Fruit fly (Drosophila melanogaster) whole organism, embryonic: ENCODE measurements around the gene CG31922.

Source experiments
- Ada2b ChIP-seq: fragments of 200-800 bp; sonication (Bioruptor generic); IDR thresholded peaks from 2 replicates; pipeline ENCODE4 v1.3.6; 2022; ENCODE audit warnings: missing biosample characterization, missing genetic modification characterization
- Aef1 ChIP-seq: fragments of 200-800 bp; sonication (Bioruptor generic); IDR thresholded peaks from 3 replicates; pipeline ENCODE4 v1.3.6; 2022; ENCODE audit warnings: missing biosample characterization, missing genetic modification characterization
- Antp ChIP-seq: fragments of 200-800 bp; sonication (Bioruptor generic); optimal IDR thresholded peaks from 3 replicates; lab custom pipeline; 2016; ENCODE audit warnings: missing biosample characterization, missing genetic modification characterization
- Atf6 ChIP-seq: fragments of 200-800 bp; sonication (Bioruptor generic); IDR thresholded peaks from 2 replicates; pipeline ENCODE4 v1.3.6; 2022; ENCODE audit warnings: missing biosample characterization, missing genetic modification characterization
- B-H2 ChIP-seq: fragments of 200-800 bp; sonication (Bioruptor generic); optimal IDR thresholded peaks from 2 replicates; lab custom pipeline; 2018; ENCODE audit warnings: missing biosample characterization, mild to moderate bottlenecking, missing genetic modification characterization
- Bteb2 ChIP-seq: fragments of 200-800 bp; sonication (Bioruptor generic); optimal IDR thresholded peaks from 2 replicates; lab custom pipeline; 2016; ENCODE audit warnings: missing biosample characterization, missing genetic modification characterization
- CG11504 ChIP-seq: fragments of 200-800 bp; sonication (Bioruptor generic); optimal IDR thresholded peaks from 3 replicates; lab custom pipeline; 2019; ENCODE audit warnings: missing biosample characterization, mild to moderate bottlenecking, missing genetic modification characterization, moderate library complexity
- CG11723 ChIP-seq: fragments of 200-800 bp; sonication (Bioruptor generic); optimal IDR thresholded peaks from 2 replicates; lab custom pipeline; 2017; ENCODE audit warnings: missing biosample characterization, mild to moderate bottlenecking, missing genetic modification characterization
- CG12299 ChIP-seq: fragments of 200-800 bp; sonication (Bioruptor generic); optimal IDR thresholded peaks from 2 replicates; lab custom pipeline; 2018; ENCODE audit warnings: missing biosample characterization, mild to moderate bottlenecking, missing genetic modification characterization
- CG12744 ChIP-seq: fragments of 200-800 bp; sonication (Bioruptor generic); optimal IDR thresholded peaks from 2 replicates; lab custom pipeline; 2016; ENCODE audit warnings: missing biosample characterization, missing genetic modification characterization
- CG13624 ChIP-seq: fragments of 200-800 bp; sonication (Bioruptor generic); optimal IDR thresholded peaks from 2 replicates; lab custom pipeline; 2016; ENCODE audit warnings: missing biosample characterization, missing genetic modification characterization
- CG1529 ChIP-seq: fragments of 200-800 bp; sonication (Bioruptor generic); optimal IDR thresholded peaks from 3 replicates; lab custom pipeline; 2018; ENCODE audit warnings: missing biosample characterization, missing genetic modification characterization
- CG1602 ChIP-seq: fragments of 200-800 bp; sonication (Bioruptor generic); optimal IDR thresholded peaks from 3 replicates; lab custom pipeline; 2016; ENCODE audit warnings: missing biosample characterization, missing genetic modification characterization
- CG1603 ChIP-seq: fragments of 200-800 bp; sonication (Bioruptor generic); optimal IDR thresholded peaks from 2 replicates; lab custom pipeline; 2019; ENCODE audit warnings: missing biosample characterization, mild to moderate bottlenecking, missing genetic modification characterization, moderate library complexity
- CG16779 ChIP-seq: fragments of 200-800 bp; sonication (Bioruptor generic); IDR thresholded peaks from 2 replicates; pipeline ENCODE4 v1.3.6; 2022; ENCODE audit warnings: missing biosample characterization, missing genetic modification characterization
- CG18764 ChIP-seq: fragments of 200-800 bp; sonication (Bioruptor generic); optimal IDR thresholded peaks from 3 replicates; lab custom pipeline; 2016; ENCODE audit warnings: missing biosample characterization, missing genetic modification characterization
- CG30403 ChIP-seq: fragments of 200-800 bp; sonication (Bioruptor generic); optimal IDR thresholded peaks from 3 replicates; lab custom pipeline; 2016; ENCODE audit warnings: missing biosample characterization, missing genetic modification characterization
- CG31388 ChIP-seq: fragments of 200-800 bp; sonication (Bioruptor generic); optimal IDR thresholded peaks from 2 replicates; lab custom pipeline; 2016; ENCODE audit warnings: missing biosample characterization, missing genetic modification characterization
- CG32532 ChIP-seq: fragments of 200-800 bp; sonication (Bioruptor generic); IDR thresholded peaks from 2 replicates; pipeline ENCODE4 v1.3.6; 2022; ENCODE audit warnings: missing biosample characterization, missing genetic modification characterization
- CG32772 ChIP-seq: fragments of 200-800 bp; sonication (Bioruptor generic); IDR thresholded peaks from 2 replicates; pipeline ENCODE4 v1.3.6; 2022; ENCODE audit warnings: missing biosample characterization, missing genetic modification characterization
- CG33213 ChIP-seq: fragments of 200-800 bp; sonication (Bioruptor generic); optimal IDR thresholded peaks from 3 replicates; lab custom pipeline; 2016; ENCODE audit warnings: missing biosample characterization, missing genetic modification characterization
- CG3847 ChIP-seq: fragments of 200-800 bp; sonication (Bioruptor generic); IDR thresholded peaks from 2 replicates; pipeline ENCODE4 v1.3.6; 2022; ENCODE audit warnings: missing biosample characterization, missing genetic modification characterization
- CG4404 ChIP-seq: fragments of 200-800 bp; sonication (Bioruptor generic); IDR thresholded peaks from 2 replicates; pipeline ENCODE4 v1.3.6; 2022; ENCODE audit warnings: missing biosample characterization, missing genetic modification characterization
- CG4617 ChIP-seq: fragments of 200-800 bp; sonication (Bioruptor generic); optimal IDR thresholded peaks from 3 replicates; lab custom pipeline; 2016; ENCODE audit warnings: missing biosample characterization, missing genetic modification characterization, borderline replicate concordance
- CG5180 ChIP-seq: fragments of 200-800 bp; sonication (Bioruptor generic); optimal IDR thresholded peaks from 3 replicates; lab custom pipeline; 2017; ENCODE audit warnings: missing biosample characterization, missing genetic modification characterization, mild to moderate bottlenecking, moderate library complexity, missing genetic modification reagents
- CG6272 ChIP-seq: fragments of 200-800 bp; sonication (Bioruptor generic); IDR thresholded peaks from 2 replicates; pipeline ENCODE4 v1.3.6; 2022; ENCODE audit warnings: missing biosample characterization, missing genetic modification characterization
- CG6791 ChIP-seq: fragments of 200-800 bp; sonication (Bioruptor generic); IDR thresholded peaks from 3 replicates; pipeline ENCODE4 v1.3.6; 2022; ENCODE audit warnings: missing biosample characterization, missing genetic modification characterization; ENCODE audit not compliant: partially characterized antibody
- CG7745 ChIP-seq: fragments of 200-800 bp; sonication (Bioruptor generic); optimal IDR thresholded peaks from 2 replicates; lab custom pipeline; 2018; ENCODE audit warnings: missing biosample characterization, mild to moderate bottlenecking, missing genetic modification characterization, moderate library complexity
- CG7928 ChIP-seq: fragments of 200-800 bp; sonication (Bioruptor generic); optimal IDR thresholded peaks from 2 replicates; lab custom pipeline; 2017; ENCODE audit warnings: missing biosample characterization, mild to moderate bottlenecking, missing genetic modification characterization
- CG8281 ChIP-seq: fragments of 200-800 bp; sonication (Bioruptor generic); optimal IDR thresholded peaks from 2 replicates; lab custom pipeline; 2018; ENCODE audit warnings: missing biosample characterization, mild to moderate bottlenecking, missing genetic modification characterization, moderate library complexity
- CG8765 ChIP-seq: fragments of 200-800 bp; sonication (Bioruptor generic); IDR thresholded peaks from 2 replicates; pipeline ENCODE4 v1.3.6; 2022; ENCODE audit warnings: missing biosample characterization, missing genetic modification characterization
- CG8924 ChIP-seq: fragments of 200-800 bp; optimal IDR thresholded peaks from 3 replicates; lab custom pipeline; 2019; ENCODE audit warnings: missing biosample characterization, mild to moderate bottlenecking, missing genetic modification characterization, moderate library complexity
- Ets65A ChIP-seq: fragments of 200-800 bp; sonication (Bioruptor generic); peaks from one replicate; lab custom pipeline; 2016; ENCODE audit warnings: missing biosample characterization, missing genetic modification characterization
- Gsc ChIP-seq: fragments of 200-800 bp; sonication (Bioruptor generic); IDR thresholded peaks from 2 replicates; pipeline ENCODE4 v1.3.6; 2022; ENCODE audit warnings: missing biosample characterization, missing genetic modification characterization
- MBD-R2 ChIP-seq: fragments of 200-800 bp; sonication (Bioruptor generic); IDR thresholded peaks from 2 replicates; pipeline ENCODE4 v1.3.6; 2022; ENCODE audit warnings: missing biosample characterization, missing genetic modification characterization
- PHDP ChIP-seq: fragments of 200-800 bp; sonication (Bioruptor generic); optimal IDR thresholded peaks from 3 replicates; lab custom pipeline; 2018; ENCODE audit warnings: missing biosample characterization, mild to moderate bottlenecking, missing genetic modification characterization, moderate library complexity
- Ravus ChIP-seq: fragments of 200-800 bp; sonication (Bioruptor generic); IDR thresholded peaks from 2 replicates; pipeline ENCODE4 v1.3.6; 2022; ENCODE audit warnings: missing biosample characterization, missing genetic modification characterization
- Ssrp ChIP-seq: fragments of 200-800 bp; sonication (Bioruptor generic); optimal IDR thresholded peaks from 2 replicates; lab custom pipeline; 2018; ENCODE audit warnings: missing biosample characterization, mild to moderate bottlenecking, missing genetic modification characterization, moderate library complexity
- abd-A ChIP-seq: fragments of 200-800 bp; sonication (Bioruptor generic); optimal IDR thresholded peaks from 3 replicates; lab custom pipeline; 2019; ENCODE audit warnings: missing biosample characterization, mild to moderate bottlenecking, missing genetic modification characterization, moderate library complexity
- bab2 ChIP-seq: fragments of 200-800 bp; sonication (Bioruptor generic); optimal IDR thresholded peaks from 2 replicates; lab custom pipeline; 2016; ENCODE audit warnings: missing biosample characterization, missing genetic modification characterization
- gro ChIP-seq: fragments of 200-800 bp; sonication (Bioruptor generic); optimal IDR thresholded peaks from 2 replicates; lab custom pipeline; 2016; ENCODE audit warnings: missing biosample characterization, missing genetic modification characterization
- her ChIP-seq: fragments of 200-800 bp; sonication (Bioruptor generic); optimal IDR thresholded peaks from 2 replicates; lab custom pipeline; 2016; ENCODE audit warnings: missing biosample characterization, missing genetic modification characterization
- inv ChIP-seq: fragments of 200-800 bp; sonication (Bioruptor generic); IDR thresholded peaks from 2 replicates; pipeline ENCODE4 v1.3.6; 2022; ENCODE audit warnings: missing biosample characterization, missing genetic modification characterization; ENCODE audit not compliant: partially characterized antibody
- jing ChIP-seq: fragments of 200-800 bp; sonication (Bioruptor generic); optimal IDR thresholded peaks from 2 replicates; lab custom pipeline; 2018; ENCODE audit warnings: missing biosample characterization, mild to moderate bottlenecking, missing genetic modification characterization
- row ChIP-seq: fragments of 200-800 bp; sonication (Bioruptor generic); IDR thresholded peaks from 3 replicates; pipeline ENCODE4 v1.3.6; 2022; ENCODE audit warnings: missing biosample characterization, missing genetic modification characterization
- salm ChIP-seq: fragments of 200-800 bp; sonication (Bioruptor generic); optimal IDR thresholded peaks from 2 replicates; lab custom pipeline; 2018; ENCODE audit warnings: missing biosample characterization, mild to moderate bottlenecking, missing genetic modification characterization
- seq ChIP-seq: fragments of 200-800 bp; sonication (Bioruptor generic); IDR thresholded peaks from 2 replicates; pipeline ENCODE4 v1.3.6; 2022; ENCODE audit warnings: missing biosample characterization, missing genetic modification characterization
- slp2 ChIP-seq: fragments of 200-800 bp; sonication (Bioruptor generic); optimal IDR thresholded peaks from 2 replicates; lab custom pipeline; 2016; ENCODE audit warnings: missing biosample characterization, missing genetic modification characterization
- sna ChIP-seq: fragments of 200-800 bp; sonication (Bioruptor generic); IDR thresholded peaks from 2 replicates; pipeline ENCODE4 v1.3.6; 2022; ENCODE audit warnings: missing biosample characterization, missing genetic modification characterization; ENCODE audit not compliant: partially characterized antibody
- unpg ChIP-seq: fragments of 200-800 bp; sonication (Bioruptor generic); optimal IDR thresholded peaks from 3 replicates; lab custom pipeline; 2018; ENCODE audit warnings: missing biosample characterization, mild to moderate bottlenecking, missing genetic modification characterization, moderate library complexity
- wdn ChIP-seq: fragments of 200-800 bp; sonication (Bioruptor generic); IDR thresholded peaks from 2 replicates; pipeline ENCODE4 v1.3.6; 2022; ENCODE audit warnings: missing biosample characterization, missing genetic modification characterization
- yki ChIP-seq: fragments of >200 bp; optimal IDR thresholded peaks from 3 replicates; lab custom pipeline; 2018
- zfh2 ChIP-seq: fragments of 200-800 bp; sonication (Bioruptor generic); optimal IDR thresholded peaks from 2 replicates; lab custom pipeline; 2016; ENCODE audit warnings: missing biosample characterization, missing genetic modification characterization

CG31922 gene

DNA sequence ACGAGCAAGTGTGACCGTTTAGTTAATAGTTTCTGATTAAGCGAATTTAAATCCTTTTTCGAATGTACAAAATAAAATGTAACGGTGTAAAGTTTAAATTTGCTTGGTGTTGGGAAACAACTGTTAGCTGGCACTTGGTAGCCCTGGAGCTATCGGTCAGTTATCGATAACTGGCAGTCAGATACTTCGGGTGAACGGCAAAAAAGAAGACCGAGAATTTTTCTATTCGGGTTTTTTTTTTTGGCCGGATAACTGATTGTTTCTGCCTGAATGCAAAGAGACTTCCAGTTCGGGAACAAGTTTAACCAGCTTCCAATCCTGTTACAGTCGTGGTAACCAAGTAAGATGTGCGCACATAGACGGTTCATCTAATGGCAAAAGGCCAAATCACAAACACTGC is 7.5 kb downstream of the CG31922 start, which contains the start of gene CG4896 (continued):
- TF ChIP-seq row (GFP tag; lab: Robert Waterston, UW) (peak; percentile 27; the same call in 1 of the 3 replicates), wdn (GFP tag; lab: Robert Waterston, UW) (no peak), CG5180 (GFP tag; lab: Kevin White, UChicago) (no peak), CG1603 (tag; lab: Kevin White, UChicago) (no peak), salm (no peak), CG30403 (no peak), CG8281 (tag; lab: Kevin White, UChicago) (no peak), CG11723 (GFP tag; lab: Kevin White, UChicago) (no peak), CG18764 (GFP tag; lab: Kevin White, UChicago) (no peak), CG7745 (tag; lab: Kevin White, UChicago) (no peak), CG33213 (GFP tag; lab: Kevin White, UChicago) (peak; percentile 18), Bteb2 (GFP tag; lab: Kevin White, UChicago) (no peak), CG16779 (GFP tag; lab: Robert Waterston, UW) (no peak), seq (GFP tag; lab: Robert Waterston, UW) (no peak), Gsc (GFP tag; lab: Robert Waterston, UW) (no peak), Ssrp (no peak), inv (peak; percentile 36; the same call in 1 of the 2 replicates), Ada2b (GFP tag; lab: Robert Waterston, UW) (no peak), CG6791 (GFP tag; lab: Robert Waterston, UW) (peak; percentile 69), jing (GFP tag; lab: Kevin White, UChicago) (no peak), Ets65A (GFP tag; lab: Kevin White, UChicago) (no peak), CG12299 (no peak), CG12744 (GFP tag; lab: Kevin White, UChicago) (no peak), Atf6 (GFP tag; lab: Robert Waterston, UW) (no peak), unpg (GFP tag; lab: Kevin White, UChicago) (no peak), sna (0 out of 2 replicates have a peak, but pooled peaks have one; percentile 48), CG7928 (GFP tag; lab: Kevin White, UChicago) (peak; percentile 90), CG8924 (no peak), her (GFP tag; lab: Kevin White, UChicago) (peak; percentile 20), Ravus (GFP tag; lab: Robert Waterston, UW) (no peak), CG6272 (GFP tag; lab: Robert Waterston, UW) (no peak), CG1602 (GFP tag; lab: Kevin White, UChicago) (no peak), yki (no peak), MBD-R2 (GFP tag; lab: Robert Waterston, UW) (peak; percentile 85), CG13624 (GFP tag; lab: Kevin White, UChicago) (no peak), CG3847 (GFP tag; lab: Robert Waterston, UW) (peak; percentile 37), bab2 (GFP tag; lab: Kevin White, UChicago) (no peak), CG1529 (GFP tag; lab: Kevin White, UChicago) (no peak), Antp (GFP tag; lab: Kevin White, UChicago) (no peak), zfh2 (GFP tag; lab: Kevin White, UChicago) (peak; percentile 36), CG32532 (GFP tag; lab: Robert Waterston, UW) (no peak), gro (GFP tag; lab: Kevin White, UChicago) (peak; percentile 21), B-H2 (GFP tag; lab: Kevin White, UChicago) (no peak), CG11504 (tag; lab: Kevin White, UChicago) (no peak), CG4404 (GFP tag; lab: Robert Waterston, UW) (no peak), Aef1 (GFP tag; lab: Robert Waterston, UW) (no peak), CG31388 (GFP tag; lab: Kevin White, UChicago) (no peak), abd-A (tag; lab: Kevin White, UChicago) (no peak), CG8765 (no peak), slp2 (no peak), CG32772 (no peak; the same call in 1 of the 2 replicates), CG4617 (GFP tag; lab: Kevin White, UChicago) (peak; percentile 80), PHDP (tag; lab: Kevin White, UChicago) (no peak)
